Fruit fly (Drosophila melanogaster) whole organism, embryonic: Measurements from ENCODE around the gene CG3529.

Source experiments
- CG1024 ChIP-seq: fragments of 200-800 bp; sonication (Bioruptor generic); IDR thresholded peaks from 2 replicates; pipeline ENCODE4 v1.3.6; 2022; ENCODE audit warnings: missing biosample characterization, missing genetic modification characterization
- CG10267 ChIP-seq: fragments of 200-800 bp; sonication (Bioruptor generic); optimal IDR thresholded peaks from 2 replicates; lab custom pipeline; 2018; ENCODE audit warnings: missing biosample characterization, mild to moderate bottlenecking, missing genetic modification characterization, moderate library complexity
- CG12299 ChIP-seq: fragments of 200-800 bp; sonication (Bioruptor generic); optimal IDR thresholded peaks from 2 replicates; lab custom pipeline; 2018; ENCODE audit warnings: missing biosample characterization, mild to moderate bottlenecking, missing genetic modification characterization
- CG12744 ChIP-seq: fragments of 200-800 bp; sonication (Bioruptor generic); optimal IDR thresholded peaks from 2 replicates; lab custom pipeline; 2016; ENCODE audit warnings: missing biosample characterization, missing genetic modification characterization
- CG14441 ChIP-seq: fragments of 200-800 bp; sonication (Bioruptor generic); IDR thresholded peaks from 2 replicates; pipeline ENCODE4 v1.3.6; 2022; ENCODE audit warnings: missing biosample characterization, missing genetic modification characterization
- CG15073 ChIP-seq: fragments of 200-800 bp; sonication (Bioruptor generic); optimal IDR thresholded peaks from 2 replicates; lab custom pipeline; 2016; ENCODE audit warnings: missing biosample characterization, missing genetic modification characterization
- CG1603 ChIP-seq: fragments of 200-800 bp; sonication (Bioruptor generic); optimal IDR thresholded peaks from 2 replicates; lab custom pipeline; 2019; ENCODE audit warnings: missing biosample characterization, mild to moderate bottlenecking, missing genetic modification characterization, moderate library complexity
- CG2678 ChIP-seq: fragments of 200-800 bp; sonication (Bioruptor generic); optimal IDR thresholded peaks from 3 replicates; lab custom pipeline; 2019; ENCODE audit warnings: missing biosample characterization, mild to moderate bottlenecking, missing genetic modification characterization, moderate library complexity
- CG30020 ChIP-seq: fragments of 200-800 bp; optimal IDR thresholded peaks from 2 replicates; lab custom pipeline; 2019; ENCODE audit warnings: missing biosample characterization, mild to moderate bottlenecking, missing genetic modification characterization, moderate library complexity
- CG31441 ChIP-seq: fragments of 200-800 bp; sonication (Bioruptor generic); IDR thresholded peaks from 2 replicates; pipeline ENCODE4 v1.3.6; 2022; ENCODE audit warnings: missing biosample characterization, missing genetic modification characterization
- CG6272 ChIP-seq: fragments of 200-800 bp; sonication (Bioruptor generic); IDR thresholded peaks from 2 replicates; pipeline ENCODE4 v1.3.6; 2022; ENCODE audit warnings: missing biosample characterization, missing genetic modification characterization
- CG7963 ChIP-seq: fragments of 200-800 bp; sonication (Bioruptor generic); IDR thresholded peaks from 3 replicates; pipeline ENCODE4 v1.3.6; 2022; ENCODE audit warnings: missing biosample characterization, missing genetic modification characterization; ENCODE audit not compliant: partially characterized antibody
- CG8281 ChIP-seq: fragments of 200-800 bp; sonication (Bioruptor generic); optimal IDR thresholded peaks from 2 replicates; lab custom pipeline; 2018; ENCODE audit warnings: missing biosample characterization, mild to moderate bottlenecking, missing genetic modification characterization, moderate library complexity
- CG8944 ChIP-seq: fragments of 200-800 bp; sonication (Bioruptor generic); optimal IDR thresholded peaks from 3 replicates; lab custom pipeline; 2016; ENCODE audit warnings: missing biosample characterization, missing genetic modification characterization
- D19B ChIP-seq: fragments of 200-800 bp; sonication (Bioruptor generic); optimal IDR thresholded peaks from 2 replicates; lab custom pipeline; 2017; ENCODE audit warnings: missing biosample characterization, mild to moderate bottlenecking, missing genetic modification characterization
- Dek ChIP-seq: fragments of 200-800 bp; sonication (Bioruptor generic); optimal IDR thresholded peaks from 3 replicates; lab custom pipeline; 2019; ENCODE audit warnings: missing biosample characterization, mild to moderate bottlenecking, missing genetic modification characterization, moderate library complexity
- Dfd ChIP-seq, 2 experiments: fragments of >200 bp; optimal IDR thresholded peaks; 2 replicates each; lab custom pipeline; 2017; ENCODE audit warnings: missing biosample characterization in 2 of 2, missing genetic modification characterization in 2 of 2
- Drgx ChIP-seq: fragments of 200-800 bp; sonication (Bioruptor generic); IDR thresholded peaks from 2 replicates; pipeline ENCODE4 v1.3.6; 2022; ENCODE audit warnings: missing biosample characterization, missing genetic modification characterization
- Eip74EF ChIP-seq, 2 experiments: fragments of 200-800 bp in 1 of 2; fragments of >200 bp in 1 of 2; sonication (Bioruptor generic) in 1 of 2; optimal IDR thresholded peaks; 2 replicates each; lab custom pipeline; 2017 to 2019; ENCODE audit warnings: missing biosample characterization in 2 of 2, missing genetic modification characterization in 2 of 2, mild to moderate bottlenecking in 1 of 2, moderate library complexity in 1 of 2
- Gsc ChIP-seq: fragments of 200-800 bp; sonication (Bioruptor generic); IDR thresholded peaks from 2 replicates; pipeline ENCODE4 v1.3.6; 2022; ENCODE audit warnings: missing biosample characterization, missing genetic modification characterization
- HHEX ChIP-seq: fragments of 200-800 bp; sonication (Bioruptor generic); optimal IDR thresholded peaks from 3 replicates; lab custom pipeline; 2017; ENCODE audit warnings: missing biosample characterization, mild to moderate bottlenecking, missing genetic modification characterization, missing genetic modification reagents
- HLH54F ChIP-seq: fragments of 200-800 bp; sonication (Bioruptor generic); optimal IDR thresholded peaks from 3 replicates; lab custom pipeline; 2016; ENCODE audit warnings: missing biosample characterization, missing genetic modification characterization
- Hey ChIP-seq: fragments of 200-800 bp; sonication (Bioruptor generic); optimal IDR thresholded peaks from 3 replicates; lab custom pipeline; 2018; ENCODE audit warnings: missing biosample characterization, mild to moderate bottlenecking, missing genetic modification characterization
- NC2α ChIP-seq: fragments of 200-800 bp; sonication (Bioruptor generic); optimal IDR thresholded peaks from 2 replicates; lab custom pipeline; 2016; ENCODE audit warnings: missing biosample characterization, missing genetic modification characterization
- Oaz ChIP-seq: fragments of 200-800 bp; sonication (Bioruptor generic); IDR thresholded peaks from 2 replicates; pipeline ENCODE4 v1.3.6; 2022; ENCODE audit warnings: missing biosample characterization, missing genetic modification characterization
- Ravus ChIP-seq: fragments of 200-800 bp; sonication (Bioruptor generic); IDR thresholded peaks from 2 replicates; pipeline ENCODE4 v1.3.6; 2022; ENCODE audit warnings: missing biosample characterization, missing genetic modification characterization
- Sox102F ChIP-seq: fragments of 200-800 bp; sonication (Bioruptor generic); optimal IDR thresholded peaks from 2 replicates; lab custom pipeline; 2018; ENCODE audit warnings: missing biosample characterization, mild to moderate bottlenecking, missing genetic modification characterization, moderate library complexity
- TFAM ChIP-seq: fragments of 200-800 bp; sonication (Bioruptor generic); optimal IDR thresholded peaks from 2 replicates; lab custom pipeline; 2017; ENCODE audit warnings: missing biosample characterization, missing genetic modification characterization, inconsistent platforms
- ap ChIP-seq: fragments of 200-800 bp; sonication (Bioruptor generic); IDR thresholded peaks from 2 replicates; pipeline ENCODE4 v1.3.6; 2022; ENCODE audit warnings: missing biosample characterization, missing genetic modification characterization
- ato ChIP-seq: fragments of 200-800 bp; sonication (Bioruptor generic); IDR thresholded peaks from 2 replicates; pipeline ENCODE4 v1.3.6; 2022; ENCODE audit warnings: missing biosample characterization, missing genetic modification characterization; ENCODE audit not compliant: partially characterized antibody
- cad ChIP-seq: fragments of >200 bp; optimal IDR thresholded peaks from 2 replicates; lab custom pipeline; 2017; ENCODE audit warnings: missing biosample characterization, missing genetic modification characterization
- danr ChIP-seq: fragments of 200-800 bp; sonication (Bioruptor generic); IDR thresholded peaks from 2 replicates; pipeline ENCODE4 v1.3.6; 2022; ENCODE audit warnings: missing biosample characterization, missing genetic modification characterization
- dysf ChIP-seq: fragments of 200-800 bp; sonication (Bioruptor generic); IDR thresholded peaks from 3 replicates; pipeline ENCODE4 v1.3.6; 2022; ENCODE audit warnings: missing biosample characterization, missing genetic modification characterization
- ewg ChIP-seq: fragments of 200-800 bp; sonication (Bioruptor generic); optimal IDR thresholded peaks from 3 replicates; lab custom pipeline; 2017; ENCODE audit warnings: mild to moderate bottlenecking, missing biosample characterization, missing genetic modification reagents, missing genetic modification characterization
- gcm2 ChIP-seq: fragments of 200-800 bp; sonication (Bioruptor generic); optimal IDR thresholded peaks from 2 replicates; lab custom pipeline; 2016; ENCODE audit warnings: missing biosample characterization, missing genetic modification characterization
- gsb-n ChIP-seq: fragments of 200-800 bp; sonication (Bioruptor generic); optimal IDR thresholded peaks from 3 replicates; lab custom pipeline; 2018; ENCODE audit warnings: missing biosample characterization, mild to moderate bottlenecking, missing genetic modification characterization
- insv ChIP-seq, 2 experiments: fragments of 200-800 bp; sonication (Bioruptor generic); optimal IDR thresholded peaks; 3 replicates each; lab custom pipeline; 2016 to 2018; ENCODE audit warnings: missing biosample characterization in 2 of 2, missing genetic modification characterization in 2 of 2
- klu ChIP-seq: fragments of 200-800 bp; sonication (Bioruptor generic); IDR thresholded peaks from 2 replicates; pipeline ENCODE4 v1.3.6; 2022; ENCODE audit warnings: missing biosample characterization, missing genetic modification characterization
- lola ChIP-seq, 3 experiments: fragments of >200 bp in 2 of 3; fragments of 200-800 bp in 1 of 3; sonication (Bioruptor generic) in 1 of 3; optimal IDR thresholded peaks; 2 replicates each; lab custom pipeline; 2017 to 2019; ENCODE audit warnings: missing biosample characterization in 3 of 3, missing genetic modification characterization in 3 of 3, mild to moderate bottlenecking in 1 of 3, moderate library complexity in 1 of 3
- nau ChIP-seq: fragments of 200-800 bp; sonication (Bioruptor generic); optimal IDR thresholded peaks from 3 replicates; lab custom pipeline; 2017; ENCODE audit warnings: missing biosample characterization, mild to moderate bottlenecking, missing genetic modification characterization, missing genetic modification reagents
- nmo ChIP-seq: fragments of 200-800 bp; sonication (Bioruptor generic); optimal IDR thresholded peaks from 2 replicates; lab custom pipeline; 2018; ENCODE audit warnings: missing biosample characterization, mild to moderate bottlenecking, missing genetic modification characterization, moderate library complexity
- pum ChIP-seq: fragments of 200-800 bp; sonication (Bioruptor generic); optimal IDR thresholded peaks from 2 replicates; lab custom pipeline; 2016; ENCODE audit warnings: missing biosample characterization, missing genetic modification characterization
- scrt ChIP-seq: fragments of 200-800 bp; sonication (Bioruptor generic); optimal IDR thresholded peaks from 2 replicates; lab custom pipeline; 2018; ENCODE audit warnings: missing biosample characterization, mild to moderate bottlenecking, missing genetic modification characterization, moderate library complexity
- slp2 ChIP-seq: fragments of 200-800 bp; sonication (Bioruptor generic); optimal IDR thresholded peaks from 2 replicates; lab custom pipeline; 2016; ENCODE audit warnings: missing biosample characterization, missing genetic modification characterization
- sug ChIP-seq: fragments of 200-800 bp; optimal IDR thresholded peaks from 2 replicates; lab custom pipeline; 2019; ENCODE audit warnings: missing biosample characterization, mild to moderate bottlenecking, missing genetic modification characterization, moderate library complexity
- unpg ChIP-seq: fragments of 200-800 bp; sonication (Bioruptor generic); optimal IDR thresholded peaks from 3 replicates; lab custom pipeline; 2018; ENCODE audit warnings: missing biosample characterization, mild to moderate bottlenecking, missing genetic modification characterization, moderate library complexity
- wdn ChIP-seq: fragments of 200-800 bp; sonication (Bioruptor generic); IDR thresholded peaks from 2 replicates; pipeline ENCODE4 v1.3.6; 2022; ENCODE audit warnings: missing biosample characterization, missing genetic modification characterization
- wor ChIP-seq: fragments of 200-800 bp; sonication (Bioruptor generic); IDR thresholded peaks from 2 replicates; pipeline ENCODE4 v1.3.6; 2022; ENCODE audit warnings: missing biosample characterization, missing genetic modification characterization

Gene CG3529

dm6 chr3L:9457619-9458092, 11.0 kb downstream of the CG3529 start, which contains the start of gene CG3437 (continued):
- TF ChIP-seq Ravus (GFP tag; lab: Robert Waterston, UW), result peak; percentile 96
- TF ChIP-seq HLH54F, result peak; percentile 99
- TF ChIP-seq CG14441 (GFP tag; lab: Robert Waterston, UW), result peak; percentile 100
- TF ChIP-seq CG15073 (GFP tag; lab: Kevin White, UChicago), result peak; percentile 89
- TF ChIP-seq HHEX (GFP tag; lab: Kevin White, UChicago), result peak; percentile 99
- peak; percentile 26 to 81 for TF ChIP-seq insv (GFP tag; optimal IDR thresholded peaks at IDR 0.05; lab: Kevin White, UChicago)
- peak; percentile 99 for TF ChIP-seq CG2678 (tag; lab: Kevin White, UChicago)
- peak; percentile 94 for TF ChIP-seq CG10267 (tag; lab: Kevin White, UChicago)
- no peak for TF ChIP-seq ato (GFP tag; lab: Robert Waterston, UW)
- TF ChIP-seq klu, result peak; percentile 98
- TF ChIP-seq Hey (tag; lab: Kevin White, UChicago), result peak; percentile 94
- TF ChIP-seq Dek, result peak; percentile 98
- TF ChIP-seq gcm2 (GFP tag; lab: Kevin White, UChicago), result peak; percentile 97
- TF ChIP-seq Oaz (GFP tag; lab: Robert Waterston, UW), result peak; percentile 98
- TF ChIP-seq slp2 (GFP tag; lab: Kevin White, UChicago), result peak; percentile 99
- peak; percentile 99 for TF ChIP-seq pum (GFP tag; lab: Kevin White, UChicago)
- TF ChIP-seq CG8281 (tag; lab: Kevin White, UChicago), result peak; percentile 93
- TF ChIP-seq Sox102F (GFP tag; lab: Kevin White, UChicago), result peak; percentile 99
- no peak for TF ChIP-seq Dfd (GFP tag; optimal IDR thresholded peaks at IDR 0.05; lab: Kevin White, UChicago)
- TF ChIP-seq CG12299 (tag; lab: Kevin White, UChicago), result peak; percentile 97
- TF ChIP-seq CG8944 (GFP tag; lab: Kevin White, UChicago), result peak; percentile 99
- TF ChIP-seq gsb-n (tag; lab: Kevin White, UChicago), result peak; percentile 97
- peak in 1 of 3 experiments; percentile 97 for TF ChIP-seq lola (GFP tag; optimal IDR thresholded peaks at IDR 0.05; lab: Kevin White, UChicago)
- TF ChIP-seq ap, result peak; percentile 99
- peak; percentile 99 for TF ChIP-seq CG6272 (GFP tag; lab: Robert Waterston, UW)
- peak; percentile 99 for TF ChIP-seq Gsc (GFP tag; lab: Robert Waterston, UW)
- peak in 1 of 2 experiments; percentile 96 for TF ChIP-seq Eip74EF (GFP tag; optimal IDR thresholded peaks at IDR 0.05; lab: Kevin White, UChicago)
- TF ChIP-seq D19B (GFP tag; lab: Kevin White, UChicago), result peak; percentile 94
- TF ChIP-seq CG12744 (GFP tag; lab: Kevin White, UChicago), result peak; percentile 98
- TF ChIP-seq CG7963, result no peak
- peak; percentile 99 for TF ChIP-seq nmo (GFP tag; lab: Kevin White, UChicago)
- TF ChIP-seq ewg (GFP tag; lab: Kevin White, UChicago), result peak; percentile 97
- TF ChIP-seq, all 482 proteins: peak for 451

dm6 chr3L:9460775-9461491, 14.3 kb downstream of the CG3529 start, which contains the start of the genes CG3434 and CG44838:
TSS of gene CG3434 (minus strand) at chr3L:9460799.
TSS of gene CG44838 (plus strand) at chr3L:9461050.
- TF ChIP-seq CG31441 (GFP tag; lab: Robert Waterston, UW) (peak; percentile 87), TFAM (no peak), wor (GFP tag; lab: Robert Waterston, UW) (peak; percentile 61), CG1024 (0 out of 2 replicates have a peak, but pooled peaks have one; percentile 38), Drgx (GFP tag; lab: Robert Waterston, UW) (peak; percentile 58), scrt (GFP tag; lab: Kevin White, UChicago) (peak; percentile 75), CG1603 (tag; lab: Kevin White, UChicago) (no peak), CG30020 (tag; lab: Kevin White, UChicago) (peak; percentile 75), cad (GFP tag; lab: Kevin White, UChicago) (peak; percentile 15), NC2α (GFP tag; lab: Kevin White, UChicago) (peak; percentile 39), nau (GFP tag; lab: Kevin White, UChicago) (peak; percentile 48), sug (tag; lab: Kevin White, UChicago) (peak; percentile 86), unpg (peak; percentile 78), dysf (GFP tag; lab: Robert Waterston, UW) (peak; percentile 76), danr (GFP tag; lab: Robert Waterston, UW) (no peak), wdn (GFP tag; lab: Robert Waterston, UW) (peak; percentile 40; the same call in 1 of the 2 replicates)
